Fruit fly (Drosophila melanogaster): ENCODE results near the gene koko.

The koko gene

dm6 chr3R:18371346-18371745 is 31.5 kb upstream of the koko start (continued):
- no peak for TF ChIP-seq caup (GFP tag; optimal IDR thresholded peaks at IDR 0.05; ENCODE audit: severe bottlenecking)
- TF ChIP-seq CG12391 (tag; optimal IDR thresholded peaks at IDR 0.05), result no peak
- TF ChIP-seq cato (GFP tag; optimal IDR thresholded peaks at IDR 0.05; ENCODE audit: borderline replicate concordance), result no peak
- no peak for TF ChIP-seq CG1832 (GFP tag; optimal IDR thresholded peaks at IDR 0.05)
- no peak for TF ChIP-seq CG12942 (GFP tag; optimal IDR thresholded peaks at IDR 0.05)
- no peak for TF ChIP-seq CG31224 (GFP tag; IDR thresholded peaks at IDR 0.05)
- TF ChIP-seq wdn (GFP tag; IDR thresholded peaks at IDR 0.05), result no peak
- TF ChIP-seq Dll (GFP tag; IDR thresholded peaks at IDR 0.05; ENCODE audit: partially characterized antibody), result no peak
- TF ChIP-seq Sox102F (GFP tag; optimal IDR thresholded peaks at IDR 0.05), result no peak
- TF ChIP-seq gcm (GFP tag; optimal IDR thresholded peaks at IDR 0.05), result no peak
- no peak for TF ChIP-seq amos (GFP tag; IDR thresholded peaks at IDR 0.05; ENCODE audit: partially characterized antibody)
- TF ChIP-seq CG8924 (tag; optimal IDR thresholded peaks at IDR 0.05), result no peak
- no peak for TF ChIP-seq CG1603 (tag; optimal IDR thresholded peaks at IDR 0.05)
- no peak for TF ChIP-seq CG7372 (GFP tag; IDR thresholded peaks at IDR 0.05)
- TF ChIP-seq chm (GFP tag; IDR thresholded peaks at IDR 0.05), result no peak
- no peak for TF ChIP-seq Opbp (GFP tag; IDR thresholded peaks at IDR 0.05; ENCODE audit: partially characterized antibody)
- TF ChIP-seq CG4617 (GFP tag; optimal IDR thresholded peaks at IDR 0.05; ENCODE audit: borderline replicate concordance), result no peak
- TF ChIP-seq Nf-YA (GFP tag; IDR thresholded peaks at IDR 0.05), result 0 out of 2 replicates have a peak, but pooled peaks have one; percentile 19
- TF ChIP-seq slou (GFP tag; optimal IDR thresholded peaks at IDR 0.05), result no peak
- TF ChIP-seq lov (optimal IDR thresholded peaks at IDR 0.05), result no peak
- 0 out of 3 replicates have a peak, but pooled peaks have one; percentile 24 for TF ChIP-seq lov (GFP tag; IDR thresholded peaks at IDR 0.05)
- TF ChIP-seq CG4854 (GFP tag; optimal IDR thresholded peaks at IDR 0.05), result no peak
- no peak for TF ChIP-seq unpg (GFP tag; optimal IDR thresholded peaks at IDR 0.05)
- no peak for TF ChIP-seq Meics (GFP tag; optimal IDR thresholded peaks at IDR 0.05)
- 0 out of 2 replicates have a peak, but pooled peaks have one; percentile 19 for TF ChIP-seq CG32532 (GFP tag; IDR thresholded peaks at IDR 0.05)
- no peak for TF ChIP-seq run (tag; optimal IDR thresholded peaks at IDR 0.05)
- peak; percentile 10 for TF ChIP-seq phol (tag; optimal IDR thresholded peaks at IDR 0.05)
- no peak for TF ChIP-seq Hr3 (GFP tag; optimal IDR thresholded peaks at IDR 0.05)
- TF ChIP-seq CG12236 (GFP tag; optimal IDR thresholded peaks at IDR 0.05), result no peak
- TF ChIP-seq Xbp1 (GFP tag; optimal IDR thresholded peaks at IDR 0.05), result no peak
- peak; percentile 66 for TF ChIP-seq cg (GFP tag; optimal IDR thresholded peaks at IDR 0.05)
- TF ChIP-seq rib (GFP tag; IDR thresholded peaks at IDR 0.05), result no peak
- TF ChIP-seq CG17829 (tag; optimal IDR thresholded peaks at IDR 0.05), result no peak
- TF ChIP-seq kay (GFP tag; optimal IDR thresholded peaks at IDR 0.05), result no peak
- TF ChIP-seq prd (optimal IDR thresholded peaks at IDR 0.05), result no peak
- TF ChIP-seq prd (GFP tag; IDR thresholded peaks at IDR 0.05), result peak; percentile 41; the same call in 1 of the 3 replicates
- TF ChIP-seq zfh1 (GFP tag; IDR thresholded peaks at IDR 0.05), result 0 out of 3 replicates have a peak, but pooled peaks have one; percentile 49
- TF ChIP-seq CG16815 (GFP tag; optimal IDR thresholded peaks at IDR 0.05), result no peak
- no peak for TF ChIP-seq psq (GFP tag; optimal IDR thresholded peaks at IDR 0.05)
- no peak for TF ChIP-seq CG10274 (GFP tag; optimal IDR thresholded peaks at IDR 0.05)
- TF ChIP-seq CG6813 (GFP tag; optimal IDR thresholded peaks at IDR 0.05), result no peak
- TF ChIP-seq CkIIα-i1 (GFP tag; IDR thresholded peaks at IDR 0.05), result no peak
- TF ChIP-seq CG7786 (GFP tag; optimal IDR thresholded peaks at IDR 0.05), result no peak
- TF ChIP-seq usp (GFP tag; optimal IDR thresholded peaks at IDR 0.05), result no peak
- TF ChIP-seq nau (GFP tag; optimal IDR thresholded peaks at IDR 0.05), result no peak
- no peak for TF ChIP-seq Usf (GFP tag; optimal IDR thresholded peaks at IDR 0.05)
- no peak for TF ChIP-seq crol (GFP tag; IDR thresholded peaks at IDR 0.05)
- TF ChIP-seq CG16813 (GFP tag; IDR thresholded peaks at IDR 0.05; ENCODE audit: partially characterized antibody), result no peak
- peak; percentile 53; the same call in 1 of the 2 replicates for TF ChIP-seq CG32767 (GFP tag; IDR thresholded peaks at IDR 0.05)
- TF ChIP-seq yki (optimal IDR thresholded peaks at IDR 0.05), result no peak
- TF ChIP-seq CG34376 (GFP tag; optimal IDR thresholded peaks at IDR 0.05), result no peak
- TF ChIP-seq CG9609 (GFP tag; optimal IDR thresholded peaks at IDR 0.05), result no peak
